Fruit fly (Drosophila melanogaster) whole organism, prepupa: Measurements from ENCODE around the gene Wbp2.
A peak's percentile ranks its signal among the peaks of the same experiment; 100 is the strongest.

Experiments
- CG10631 ChIP-seq: fragments of 200-800 bp; sonication (Bioruptor generic); optimal IDR thresholded peaks from 2 replicates; lab custom pipeline; 2016; ENCODE audit warnings: missing biosample characterization, missing genetic modification characterization
- CG10669 ChIP-seq: fragments of 200-800 bp; sonication (Bioruptor generic); optimal IDR thresholded peaks from 3 replicates; lab custom pipeline; 2018; ENCODE audit warnings: missing biosample characterization, mild to moderate bottlenecking, missing genetic modification characterization, moderate library complexity
- CG11294 ChIP-seq: fragments of 200-800 bp; sonication (Bioruptor generic); IDR thresholded peaks from 2 replicates; pipeline ENCODE4 v1.3.6; 2022; ENCODE audit warnings: missing biosample characterization, missing genetic modification characterization
- CG11762 ChIP-seq: fragments of 200-800 bp; sonication (Bioruptor generic); optimal IDR thresholded peaks from 3 replicates; lab custom pipeline; 2016; ENCODE audit warnings: missing biosample characterization, missing genetic modification characterization; ENCODE audit not compliant: insufficient read depth
- CG15336 ChIP-seq: fragments of 200-800 bp; sonication (Bioruptor generic); IDR thresholded peaks from 2 replicates; pipeline ENCODE4 v1.3.6; 2022; ENCODE audit warnings: missing biosample characterization, missing genetic modification characterization
- CG31627 ChIP-seq: fragments of 200-800 bp; sonication (Bioruptor generic); optimal IDR thresholded peaks from 3 replicates; lab custom pipeline; 2016; ENCODE audit warnings: missing biosample characterization, missing genetic modification characterization
- CG32006 ChIP-seq: fragments of 200-800 bp; sonication (Bioruptor generic); optimal IDR thresholded peaks from 3 replicates; lab custom pipeline; 2017; ENCODE audit warnings: missing biosample characterization, mild to moderate bottlenecking, missing genetic modification characterization
- CG4318 ChIP-seq: fragments of 200-800 bp; sonication (Bioruptor generic); optimal IDR thresholded peaks from 3 replicates; lab custom pipeline; 2017; ENCODE audit warnings: missing biosample characterization, mild to moderate bottlenecking, missing genetic modification characterization
- CG6163 ChIP-seq: fragments of 200-800 bp; sonication (Bioruptor generic); IDR thresholded peaks from 3 replicates; pipeline ENCODE4 v1.3.6; 2022; ENCODE audit warnings: missing biosample characterization, missing genetic modification characterization
- CG6276 ChIP-seq: fragments of 200-800 bp; sonication (Bioruptor generic); optimal IDR thresholded peaks from 2 replicates; lab custom pipeline; 2017; ENCODE audit warnings: missing biosample characterization, mild to moderate bottlenecking, missing genetic modification characterization
- CG6792 ChIP-seq: fragments of 200-800 bp; sonication (Bioruptor generic); optimal IDR thresholded peaks from 3 replicates; lab custom pipeline; 2016; ENCODE audit warnings: missing biosample characterization, missing genetic modification characterization
- CG6854 ChIP-seq: fragments of 200-800 bp; sonication (Bioruptor generic); optimal IDR thresholded peaks from 2 replicates; lab custom pipeline; 2017; ENCODE audit warnings: missing biosample characterization, mild to moderate bottlenecking, missing genetic modification characterization
- CG8319 ChIP-seq: fragments of 200-800 bp; sonication (Bioruptor generic); optimal IDR thresholded peaks from 3 replicates; lab custom pipeline; 2016; ENCODE audit warnings: missing biosample characterization, missing genetic modification characterization
- Eip93F ChIP-seq: fragments of 200-800 bp; sonication (Bioruptor generic); optimal IDR thresholded peaks from 2 replicates; lab custom pipeline; 2016; ENCODE audit warnings: missing biosample characterization, mild to moderate bottlenecking, missing genetic modification characterization
- Ets21C ChIP-seq: fragments of 200-800 bp; sonication (Bioruptor generic); optimal IDR thresholded peaks from 3 replicates; lab custom pipeline; 2016; ENCODE audit warnings: missing biosample characterization, missing genetic modification characterization
- Ets96B ChIP-seq: fragments of 200-800 bp; optimal IDR thresholded peaks from 2 replicates; lab custom pipeline; 2019; ENCODE audit warnings: missing biosample characterization, mild to moderate bottlenecking, missing genetic modification characterization, moderate library complexity
- Gug ChIP-seq: fragments of 200-800 bp; sonication (Bioruptor generic); IDR thresholded peaks from 2 replicates; pipeline ENCODE4 v1.3.6; 2022; ENCODE audit warnings: missing biosample characterization, missing genetic modification characterization
- Hr38 ChIP-seq: sonication (Bioruptor generic); optimal IDR thresholded peaks from 2 replicates; lab custom pipeline; 2016; ENCODE audit warnings: missing biosample characterization, missing genetic modification characterization
- Lpt ChIP-seq: fragments of 200-800 bp; sonication (Bioruptor generic); optimal IDR thresholded peaks from 3 replicates; lab custom pipeline; 2016; ENCODE audit warnings: missing biosample characterization, missing genetic modification characterization
- Met ChIP-seq: fragments of 200-800 bp; sonication (Bioruptor generic); optimal IDR thresholded peaks from 3 replicates; lab custom pipeline; 2016; ENCODE audit warnings: missing biosample characterization, missing genetic modification characterization
- OdsH ChIP-seq: fragments of 200-800 bp; sonication (Bioruptor generic); optimal IDR thresholded peaks from 3 replicates; lab custom pipeline; 2016; ENCODE audit warnings: missing biosample characterization, missing genetic modification characterization
- Sox15 ChIP-seq: fragments of 200-800 bp; sonication (Bioruptor generic); optimal IDR thresholded peaks from 3 replicates; lab custom pipeline; 2016; ENCODE audit warnings: missing biosample characterization, missing genetic modification characterization
- achi ChIP-seq: fragments of 200-800 bp; sonication (Bioruptor generic); optimal IDR thresholded peaks from 3 replicates; lab custom pipeline; 2016; ENCODE audit warnings: missing biosample characterization, missing genetic modification characterization
- acj6 ChIP-seq: fragments of 200-800 bp; sonication (Bioruptor generic); optimal IDR thresholded peaks from 3 replicates; lab custom pipeline; 2016; ENCODE audit warnings: missing biosample characterization, missing genetic modification characterization
- cyc ChIP-seq: fragments of 200-800 bp; sonication (Bioruptor generic); optimal IDR thresholded peaks from 3 replicates; lab custom pipeline; 2016; ENCODE audit warnings: missing biosample characterization, missing genetic modification characterization
- dac ChIP-seq: fragments of 200-800 bp; sonication (Bioruptor generic); optimal IDR thresholded peaks from 2 replicates; lab custom pipeline; 2017; ENCODE audit warnings: missing biosample characterization, mild to moderate bottlenecking, missing genetic modification characterization
- esn ChIP-seq: fragments of 200-800 bp; sonication (Bioruptor generic); optimal IDR thresholded peaks from 2 replicates; lab custom pipeline; 2016; ENCODE audit warnings: missing biosample characterization, mild to moderate bottlenecking, missing genetic modification characterization, moderate library complexity
- fd59A ChIP-seq: fragments of 200-800 bp; sonication (Bioruptor generic); optimal IDR thresholded peaks from 2 replicates; lab custom pipeline; 2017; ENCODE audit warnings: missing biosample characterization, mild to moderate bottlenecking, missing genetic modification characterization, missing genetic modification reagents
- fd85E ChIP-seq: fragments of 200-800 bp; sonication (Bioruptor generic); optimal IDR thresholded peaks from 3 replicates; lab custom pipeline; 2016; ENCODE audit warnings: missing biosample characterization, missing genetic modification characterization
- fkh ChIP-seq: fragments of 200-800 bp; sonication (Bioruptor generic); optimal IDR thresholded peaks from 3 replicates; lab custom pipeline; 2017; ENCODE audit warnings: missing biosample characterization, mild to moderate bottlenecking, missing genetic modification characterization, moderate library complexity
- net ChIP-seq: fragments of 200-800 bp; sonication (Bioruptor generic); optimal IDR thresholded peaks from 3 replicates; lab custom pipeline; 2016; ENCODE audit warnings: missing biosample characterization, missing genetic modification characterization
- salr ChIP-seq, 2 experiments: fragments of 200-800 bp; sonication (Bioruptor generic); optimal IDR thresholded peaks; 3 replicates each; lab custom pipeline; 2016 to 2018; ENCODE audit warnings: missing biosample characterization in 2 of 2, missing genetic modification characterization in 2 of 2, mild to moderate bottlenecking in 1 of 2
- svp ChIP-seq: fragments of 200-800 bp; sonication (Bioruptor generic); peaks from one replicate; lab custom pipeline; 2016; ENCODE audit warnings: missing biosample characterization, missing genetic modification characterization

Gene Wbp2

DNA sequence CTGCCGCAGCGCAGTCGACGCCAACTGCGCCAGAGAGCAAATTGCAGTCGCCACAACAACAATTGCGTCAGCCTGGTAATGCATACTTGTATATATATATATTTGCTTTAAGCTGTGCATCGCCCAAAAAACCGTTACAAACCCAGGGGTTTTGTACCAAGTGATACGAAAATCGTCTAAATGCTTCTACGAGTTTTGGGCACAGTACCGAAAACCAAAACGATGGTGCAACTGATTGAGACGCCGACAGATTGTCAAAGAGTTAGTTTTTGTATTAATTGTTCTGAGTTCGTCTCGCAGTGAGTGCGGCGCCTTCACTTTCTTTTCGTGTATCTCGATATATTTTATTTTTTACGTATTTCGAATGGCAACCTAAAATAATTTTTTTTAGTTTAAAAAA, 35.2 kb upstream of the Wbp2 start:
- no peak for TF ChIP-seq OdsH (GFP tag; lab: Kevin White, UChicago)
- no peak for TF ChIP-seq dac (GFP tag; lab: Kevin White, UChicago)
- no peak for TF ChIP-seq Lpt
- TF ChIP-seq CG6163 (GFP tag; lab: Robert Waterston, UW): no peak
- TF ChIP-seq CG6854: no peak

DNA sequence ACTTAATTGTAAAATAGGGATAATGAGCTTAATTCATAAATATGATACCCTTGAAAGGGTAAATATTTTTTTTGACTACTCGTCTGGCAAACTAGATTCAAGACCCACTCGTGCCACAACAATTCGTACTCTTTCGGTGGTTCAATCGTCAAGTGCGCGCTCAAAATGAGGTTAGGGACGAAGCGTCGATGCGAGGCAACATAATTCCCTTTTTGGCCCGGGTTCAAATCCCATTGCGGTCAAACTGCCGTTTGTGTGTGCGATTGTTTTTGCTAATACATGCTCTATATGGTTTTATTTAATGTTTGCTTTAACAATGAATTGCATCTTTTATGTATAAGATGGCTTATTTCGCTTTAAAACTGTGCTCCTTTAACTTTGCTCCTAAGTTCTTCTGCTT, 34.2 kb upstream of the Wbp2 start:
- TF ChIP-seq Ets21C (GFP tag; lab: Kevin White, UChicago): no peak
- TF ChIP-seq svp (GFP tag; lab: Kevin White, UChicago): no peak
- TF ChIP-seq fd59A (GFP tag; lab: Kevin White, UChicago): no peak
- TF ChIP-seq CG15336 (GFP tag; lab: Robert Waterston, UW): peak; percentile 11; the same call in 1 of the 2 replicates
- TF ChIP-seq, all 60 proteins: peak for 1

DNA sequence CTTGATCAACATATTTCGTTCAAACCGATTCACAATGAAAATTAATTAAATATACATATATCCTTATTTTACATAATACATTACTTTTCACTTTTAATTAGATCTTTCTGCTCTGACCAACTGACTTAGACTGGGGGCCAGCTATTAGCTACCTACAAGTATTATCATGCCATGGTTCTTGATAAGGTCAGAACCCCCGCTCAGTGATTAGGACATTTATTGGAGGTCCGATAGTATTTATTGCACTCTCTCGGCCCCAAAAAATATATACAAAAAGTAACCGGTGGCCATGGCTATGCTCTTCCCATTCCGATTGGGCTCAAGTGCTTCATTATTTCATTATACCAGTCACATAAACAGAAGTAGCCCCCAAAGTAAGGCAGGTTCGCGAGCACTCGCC, 22.3 kb upstream of the Wbp2 start:
- no peak for TF ChIP-seq Sox15 (GFP tag; lab: Kevin White, UChicago)
- TF ChIP-seq CG31627 (GFP tag; lab: Kevin White, UChicago): no peak
- TF ChIP-seq CG6792 (GFP tag; lab: Kevin White, UChicago): no peak
- no peak for TF ChIP-seq fkh (GFP tag; lab: Kevin White, UChicago)
- no peak for TF ChIP-seq CG8319 (GFP tag; lab: Kevin White, UChicago)
- TF ChIP-seq Eip93F (GFP tag; lab: Kevin White, UChicago): no peak
- no peak for TF ChIP-seq net (GFP tag; lab: Kevin White, UChicago)
- TF ChIP-seq CG10631 (GFP tag; lab: Kevin White, UChicago): no peak
- TF ChIP-seq CG4318 (GFP tag; lab: Kevin White, UChicago): no peak
- TF ChIP-seq CG6163 (GFP tag; lab: Robert Waterston, UW): no peak
- TF ChIP-seq CG6276 (GFP tag; lab: Kevin White, UChicago): no peak

DNA sequence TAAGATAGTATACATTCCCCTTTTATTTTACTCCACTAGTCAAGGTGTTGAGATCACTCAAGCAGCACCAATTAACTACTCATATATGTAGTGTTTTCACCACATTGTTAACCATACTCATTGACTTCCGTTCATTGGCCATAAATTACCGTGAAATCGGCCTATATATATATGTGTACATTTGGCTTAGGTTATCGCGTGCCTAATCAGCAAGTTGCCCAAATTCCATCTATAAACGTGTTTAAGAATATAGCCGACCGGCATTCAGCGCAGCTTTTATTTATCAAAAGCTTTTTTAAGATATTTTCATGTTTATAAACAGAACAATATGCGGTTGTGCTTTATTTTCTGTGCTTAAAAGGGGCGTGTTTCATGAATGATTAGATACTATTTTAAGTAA, 21.4 kb upstream of the Wbp2 start:
- TF ChIP-seq Gug (GFP tag; lab: Robert Waterston, UW): no peak
- TF ChIP-seq CG11762 (GFP tag; lab: Kevin White, UChicago): no peak
- TF ChIP-seq achi (GFP tag; lab: Kevin White, UChicago): no peak
- no peak for TF ChIP-seq cyc (GFP tag; lab: Kevin White, UChicago)
- no peak for TF ChIP-seq CG11294 (GFP tag; lab: Robert Waterston, UW)
- TF ChIP-seq fd85E (GFP tag; lab: Kevin White, UChicago): no peak
- no peak for TF ChIP-seq Met
- no peak for TF ChIP-seq CG4318 (GFP tag; lab: Kevin White, UChicago)
- no peak for TF ChIP-seq salr (GFP tag; optimal IDR thresholded peaks at IDR 0.05; lab: Kevin White, UChicago)
- TF ChIP-seq Hr38 (GFP tag; lab: Kevin White, UChicago): no peak
- TF ChIP-seq acj6 (GFP tag; lab: Kevin White, UChicago): no peak
- TF ChIP-seq CG10631 (GFP tag; lab: Kevin White, UChicago): no peak
- TF ChIP-seq Ets96B (tag; lab: Kevin White, UChicago): no peak

DNA sequence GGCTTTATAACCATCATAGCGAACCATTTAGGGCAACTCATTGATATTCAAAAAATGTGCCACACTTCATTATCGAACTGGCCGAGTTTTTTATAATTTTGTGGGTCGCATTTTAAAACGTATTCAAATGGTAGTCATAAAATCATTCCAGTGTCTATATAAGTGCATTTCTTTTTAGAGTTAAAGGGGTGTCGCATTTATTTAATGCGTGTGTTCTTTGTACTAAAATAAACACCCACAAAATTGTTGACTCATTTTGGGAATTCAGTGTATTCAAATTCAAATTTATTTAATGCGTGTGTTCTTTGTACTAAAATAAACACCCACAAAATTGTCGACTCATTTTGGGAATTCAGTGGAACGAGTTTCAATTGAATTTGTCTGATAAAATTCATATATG, 19.5 kb upstream of the Wbp2 start:
- TF ChIP-seq CG10669 (GFP tag; lab: Kevin White, UChicago): no peak
- no peak for TF ChIP-seq CG8319 (GFP tag; lab: Kevin White, UChicago)
- TF ChIP-seq Gug (GFP tag; lab: Robert Waterston, UW): no peak
- TF ChIP-seq salr (GFP tag; optimal IDR thresholded peaks at IDR 0.05; lab: Kevin White, UChicago): no peak
- TF ChIP-seq esn: no peak
- no peak for TF ChIP-seq Ets96B (tag; lab: Kevin White, UChicago)
- no peak for TF ChIP-seq cyc (GFP tag; lab: Kevin White, UChicago)
- TF ChIP-seq CG32006 (GFP tag; lab: Kevin White, UChicago): no peak
